Worm (Caenorhabditis elegans) whole organism, late embryonic: ENCODE results near the gene srh-147.
"Not testable (repeated sequence)": the region's sequence is repeated elsewhere in the genome, so short reads cannot be mapped to it uniquely, and the experiment has no call there.

Experiments
- C08G9.2 ChIP-seq: sonication (generic microtip); optimal IDR thresholded peaks from 2 replicates; lab custom pipeline; 2016; ENCODE audit warnings: mild to moderate bottlenecking, missing genetic modification characterization, moderate library complexity, missing compliant biosample characterization
- K09A11.1 ChIP-seq: sonication (generic microtip); optimal IDR thresholded peaks from 2 replicates; lab custom pipeline; 2017; ENCODE audit warnings: antibody characterized with exemption, mild to moderate bottlenecking, missing genetic modification characterization, missing compliant biosample characterization; ENCODE audit not compliant: insufficient read depth
- T23F11.4 ChIP-seq: fragments of 200-800 bp; sonication (Bioruptor generic); optimal IDR thresholded peaks from 2 replicates; lab custom pipeline; 2018; ENCODE audit warnings: mild to moderate bottlenecking, missing genetic modification characterization, missing compliant biosample characterization
- ama-1 ChIP-seq: fragments of 150-350 bp; optimal IDR thresholded peaks from 2 replicates; lab custom pipeline; 2014
- ceh-18 ChIP-seq: sonication (generic microtip); optimal IDR thresholded peaks from 2 replicates; lab custom pipeline; 2016; ENCODE audit warnings: missing genetic modification characterization, missing compliant biosample characterization
- ceh-19 ChIP-seq: fragments of 200-800 bp; sonication (Bioruptor generic); optimal IDR thresholded peaks from 2 replicates; lab custom pipeline; 2018; ENCODE audit warnings: mild to moderate bottlenecking, missing genetic modification characterization, missing compliant biosample characterization
- ceh-2 ChIP-seq: sonication (generic microtip); optimal IDR thresholded peaks from 2 replicates; lab custom pipeline; 2016; ENCODE audit warnings: missing genotype, missing genetic modification characterization, missing compliant biosample characterization
- ceh-31 ChIP-seq: sonication (generic microtip); optimal IDR thresholded peaks from 2 replicates; lab custom pipeline; 2016; ENCODE audit warnings: missing genetic modification characterization, missing compliant biosample characterization
- ceh-34 ChIP-seq: sonication (generic microtip); optimal IDR thresholded peaks from 2 replicates; lab custom pipeline; 2016; ENCODE audit warnings: mild to moderate bottlenecking, missing genetic modification characterization, missing compliant biosample characterization
- ceh-48 ChIP-seq: sonication (generic microtip); optimal IDR thresholded peaks from 2 replicates; lab custom pipeline; 2016; ENCODE audit warnings: missing genetic modification characterization, inconsistent platforms, missing compliant biosample characterization
- ceh-6 ChIP-seq: fragments of 200-800 bp; sonication (Bioruptor generic); optimal IDR thresholded peaks from 2 replicates; lab custom pipeline; 2018; ENCODE audit warnings: mild to moderate bottlenecking, missing genetic modification characterization, missing compliant biosample characterization
- dmd-4 ChIP-seq: sonication (generic microtip); optimal IDR thresholded peaks from 2 replicates; lab custom pipeline; 2016; ENCODE audit warnings: borderline replicate concordance, missing genetic modification characterization, missing compliant biosample characterization
- elt-4 ChIP-seq: sonication (generic microtip); optimal IDR thresholded peaks from 2 replicates; lab custom pipeline; 2016; ENCODE audit warnings: missing genetic modification characterization, missing compliant biosample characterization
- ets-4 ChIP-seq: sonication (generic microtip); optimal IDR thresholded peaks from 2 replicates; lab custom pipeline; 2016; ENCODE audit warnings: missing genetic modification characterization, missing compliant biosample characterization
- lim-6 ChIP-seq: sonication (generic microtip); optimal IDR thresholded peaks from 2 replicates; lab custom pipeline; 2016; ENCODE audit warnings: missing genetic modification characterization, missing compliant biosample characterization
- madf-2 ChIP-seq: sonication (generic microtip); optimal IDR thresholded peaks from 2 replicates; lab custom pipeline; 2017; ENCODE audit warnings: missing genetic modification characterization, missing compliant biosample characterization
- mec-3 ChIP-seq: sonication (generic microtip); optimal IDR thresholded peaks from 2 replicates; lab custom pipeline; 2016; ENCODE audit warnings: borderline replicate concordance, missing genetic modification characterization, missing compliant biosample characterization
- nhr-11 ChIP-seq: fragments of 150-350 bp; optimal IDR thresholded peaks from 2 replicates; lab custom pipeline; 2014; ENCODE audit warnings: missing biosample characterization, missing genetic modification characterization
- npax-4 ChIP-seq: sonication (generic microtip); optimal IDR thresholded peaks from 2 replicates; lab custom pipeline; 2016; ENCODE audit warnings: missing genetic modification characterization, missing compliant biosample characterization
- odd-2 ChIP-seq: sonication (generic microtip); optimal IDR thresholded peaks from 2 replicates; lab custom pipeline; 2017; ENCODE audit warnings: antibody characterized with exemption, mild to moderate bottlenecking, missing genetic modification characterization, missing compliant biosample characterization
- pag-3 ChIP-seq: sonication (generic microtip); optimal IDR thresholded peaks from 2 replicates; lab custom pipeline; 2016; ENCODE audit warnings: missing compliant biosample characterization, missing genetic modification characterization, borderline replicate concordance
- pat-9 ChIP-seq: fragments of 200-800 bp; sonication (Bioruptor generic); optimal IDR thresholded peaks from 2 replicates; lab custom pipeline; 2018; ENCODE audit warnings: mild to moderate bottlenecking, missing genetic modification characterization, moderate library complexity, missing compliant biosample characterization
- pha-2 ChIP-seq: sonication (generic microtip); optimal IDR thresholded peaks from 2 replicates; lab custom pipeline; 2017; ENCODE audit warnings: mild to moderate bottlenecking, missing genetic modification characterization, missing compliant biosample characterization
- pha-4 ChIP-seq: fragments of 150-350 bp; optimal IDR thresholded peaks from 2 replicates; lab custom pipeline; 2018; ENCODE audit warnings: missing biosample characterization, missing genetic modification reagents, missing genetic modification characterization
- pros-1 ChIP-seq: fragments of 150-350 bp; optimal IDR thresholded peaks from 2 replicates; lab custom pipeline; 2014; ENCODE audit warnings: missing biosample characterization, missing genetic modification reagents, missing genetic modification characterization
- ref-2 ChIP-seq: sonication (generic microtip); optimal IDR thresholded peaks from 2 replicates; lab custom pipeline; 2016; ENCODE audit warnings: missing genetic modification characterization, missing compliant biosample characterization
- sdc-2 ChIP-seq: sonication (generic microtip); optimal IDR thresholded peaks from 2 replicates; lab custom pipeline; 2016; ENCODE audit warnings: missing genotype, missing genetic modification characterization, missing compliant biosample characterization
- sox-4 ChIP-seq: sonication (generic microtip); optimal IDR thresholded peaks from 2 replicates; lab custom pipeline; 2017; ENCODE audit warnings: mild to moderate bottlenecking, missing genetic modification characterization, inconsistent platforms, missing compliant biosample characterization
- tbx-2 ChIP-seq: sonication (generic microtip); optimal IDR thresholded peaks from 2 replicates; lab custom pipeline; 2016; ENCODE audit warnings: missing genetic modification characterization, missing compliant biosample characterization
- ttx-3 ChIP-seq: sonication (generic microtip); optimal IDR thresholded peaks from 2 replicates; lab custom pipeline; 2016; ENCODE audit warnings: missing genetic modification reagents, missing genetic modification characterization, missing compliant biosample characterization
- unc-42 ChIP-seq: sonication (generic microtip); optimal IDR thresholded peaks from 2 replicates; lab custom pipeline; 2016; ENCODE audit warnings: missing genotype, missing genetic modification characterization, missing compliant biosample characterization
- unc-55 ChIP-seq: sonication (generic microtip); optimal IDR thresholded peaks from 2 replicates; lab custom pipeline; 2017; ENCODE audit warnings: missing biosample characterization, missing genetic modification reagents, missing genetic modification characterization
- ztf-16 ChIP-seq: sonication (generic microtip); optimal IDR thresholded peaks from 2 replicates; lab custom pipeline; 2017; ENCODE audit warnings: missing genetic modification characterization, missing compliant biosample characterization

srh-147 gene

ce11 chrV:15850276-15850811, at the start of gene srh-147:
Gene srh-147 (minus strand): TSS chrV:15850326.
- TF ChIP-seq ceh-34 (tag; lab: Kevin White, UChicago); unc-42 (tag; lab: Kevin White, UChicago); unc-55 (GFP tag; lab: Kevin White, UChicago): not testable (repeated sequence)

ce11 chrV:15899696-15900095, 49.6 kb upstream of the srh-147 start, which contains the start of gene T06C12.14:
Gene T06C12.14 (plus strand): TSS chrV:15899996.
- TF ChIP-seq pros-1 (tag; lab: Kevin White, UChicago): no peak
- no peak for TF ChIP-seq sdc-2 (tag; lab: Kevin White, UChicago)
- TF ChIP-seq C08G9.2 (tag; lab: Kevin White, UChicago): no peak
- no peak for TF ChIP-seq ceh-19 (GFP tag; lab: Kevin White, UChicago)
- no peak for TF ChIP-seq odd-2
- TF ChIP-seq pha-2 (tag; lab: Kevin White, UChicago): no peak
- TF ChIP-seq sox-4 (tag; lab: Kevin White, UChicago): no peak
- TF ChIP-seq T23F11.4 (GFP tag; lab: Kevin White, UChicago): no peak

ce11 chrV:15897696-15898095, 47.6 kb upstream of the srh-147 start, which contains the start of gene str-60:
Gene str-60 (plus strand): TSS chrV:15897996.
- TF ChIP-seq mec-3: no peak
- no peak for TF ChIP-seq ceh-6 (GFP tag; lab: Kevin White, UChicago)
- TF ChIP-seq ets-4 (tag; lab: Kevin White, UChicago): no peak
- no peak for TF ChIP-seq ceh-18 (tag; lab: Kevin White, UChicago)
- TF ChIP-seq ref-2 (tag; lab: Kevin White, UChicago): no peak
- TF ChIP-seq elt-4 (tag; lab: Kevin White, UChicago): no peak
- no peak for TF ChIP-seq ztf-16 (tag; lab: Kevin White, UChicago)

- no peak for TF ChIP-seq tbx-2 (tag; lab: Kevin White, UChicago)
- TF ChIP-seq ama-1 (lab: Kevin White, UChicago): no peak
- TF ChIP-seq dmd-4: no peak
- no peak for TF ChIP-seq ceh-2
- no peak for TF ChIP-seq nhr-11
Observed at ce11 chrV:15896671-15897070, 46.5 kb upstream of the srh-147 start, which contains the start of gene nhr-213. Gene nhr-213 (minus strand): TSS chrV:15896771.

DNA sequence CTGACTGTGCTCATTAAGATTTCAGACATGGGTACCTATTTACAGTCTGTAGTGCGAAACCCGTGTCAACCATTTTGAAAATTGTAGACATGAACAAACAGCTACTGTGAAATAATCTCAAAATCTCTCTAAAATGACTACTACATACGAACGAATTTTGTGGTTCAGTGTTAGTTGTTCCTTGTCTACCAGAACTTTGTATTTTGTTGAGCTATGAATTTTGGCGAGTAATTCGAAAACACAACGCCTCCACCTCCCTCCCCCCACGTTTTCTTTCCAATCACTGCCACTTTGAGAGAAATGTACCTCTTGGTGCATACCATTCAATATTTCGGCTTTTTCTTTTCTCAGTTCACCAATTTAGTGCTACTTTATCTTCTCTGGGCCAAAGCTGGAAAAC, 42.6 kb upstream of the srh-147 start, which contains the start of gene T06C12.11:
TSS of gene T06C12.11 (plus strand) at position 301 of the 400 bp plus-strand sequence.
- TF ChIP-seq npax-4 (tag; lab: Kevin White, UChicago): no peak
- TF ChIP-seq ets-4 (tag; lab: Kevin White, UChicago): no peak
- no peak for TF ChIP-seq pha-2 (tag; lab: Kevin White, UChicago)
- no peak for TF ChIP-seq nhr-11
- no peak for TF ChIP-seq lim-6 (tag; lab: Kevin White, UChicago)
- no peak for TF ChIP-seq ceh-48 (tag; lab: Kevin White, UChicago)
- no peak for TF ChIP-seq pros-1 (tag; lab: Kevin White, UChicago)
- no peak for TF ChIP-seq pat-9 (tag; lab: Kevin White, UChicago)
- no peak for TF ChIP-seq ttx-3 (tag; lab: Kevin White, UChicago)
- no peak for TF ChIP-seq pag-3 (tag; lab: Kevin White, UChicago)
- TF ChIP-seq ceh-31 (tag; lab: Kevin White, UChicago): no peak
- TF ChIP-seq pha-4: no peak
- TF ChIP-seq K09A11.1 (tag; lab: Kevin White, UChicago): no peak
- TF ChIP-seq ceh-6 (GFP tag; lab: Kevin White, UChicago): no peak
- no peak for TF ChIP-seq madf-2 (tag; lab: Kevin White, UChicago)
